Worm (Caenorhabditis elegans) whole organism, mixed stage, embryonic: ENCODE measurements around the gene F55C5.17.
A peak's percentile ranks its signal among the peaks of the same experiment; 100 is the strongest.

Experiments
- M03D4.4 ChIP-seq: sonication (generic microtip); optimal IDR thresholded peaks from 2 replicates; lab custom pipeline; 2017; ENCODE audit warnings: mild to moderate bottlenecking, missing genetic modification characterization, missing compliant biosample characterization
- blmp-1 ChIP-seq: fragments of 150-350 bp; optimal IDR thresholded peaks from 2 replicates; lab custom pipeline; 2014; ENCODE audit warnings: missing biosample characterization, missing genetic modification characterization
- ceh-39 ChIP-seq: fragments of 150-350 bp; optimal IDR thresholded peaks from 2 replicates; lab custom pipeline; 2014; ENCODE audit warnings: missing biosample characterization, missing genetic modification characterization
- ceh-43 ChIP-seq: fragments of 200-800 bp; sonication (Bioruptor generic); optimal IDR thresholded peaks from 2 replicates; lab custom pipeline; 2018; ENCODE audit warnings: mild to moderate bottlenecking, missing genetic modification characterization, moderate library complexity, missing compliant biosample characterization
- ces-1 ChIP-seq: fragments of 150-350 bp; optimal IDR thresholded peaks from 2 replicates; lab custom pipeline; 2014; ENCODE audit warnings: missing biosample characterization, missing genetic modification reagents, missing genetic modification characterization
- drap-1 ChIP-seq: fragments of 200-800 bp; sonication (Bioruptor generic); optimal IDR thresholded peaks from 3 replicates; lab custom pipeline; 2018; ENCODE audit warnings: mild to moderate bottlenecking, missing genetic modification characterization, missing compliant biosample characterization
- elt-1 ChIP-seq: sonication (generic microtip); optimal IDR thresholded peaks from 2 replicates; lab custom pipeline; 2017; ENCODE audit warnings: missing genetic modification characterization, mild to moderate bottlenecking, missing compliant biosample characterization, antibody characterized with exemption, moderate library complexity, borderline replicate concordance; ENCODE audit not compliant: insufficient read depth
- elt-3 ChIP-seq: fragments of 150-350 bp; optimal IDR thresholded peaks from 2 replicates; lab custom pipeline; 2014; ENCODE audit warnings: missing biosample characterization, missing genetic modification characterization
- ham-2 ChIP-seq: fragments of 200-800 bp; sonication (Bioruptor generic); optimal IDR thresholded peaks from 2 replicates; lab custom pipeline; 2018; ENCODE audit warnings: mild to moderate bottlenecking, missing genetic modification characterization, missing compliant biosample characterization
- hlh-1 ChIP-seq: fragments of 150-350 bp; optimal IDR thresholded peaks from 2 replicates; lab custom pipeline; 2014; ENCODE audit warnings: missing biosample characterization, missing genetic modification reagents, missing genetic modification characterization
- lin-13 ChIP-seq: fragments of 150-350 bp; optimal IDR thresholded peaks from 2 replicates; lab custom pipeline; 2014; ENCODE audit warnings: missing biosample characterization, missing genetic modification characterization
- lsy-2 ChIP-seq: fragments of 150-350 bp; optimal IDR thresholded peaks from 2 replicates; lab custom pipeline; 2014; ENCODE audit warnings: missing biosample characterization, missing genetic modification characterization
- mab-5 ChIP-seq: fragments of 150-350 bp; optimal IDR thresholded peaks from 2 replicates; lab custom pipeline; 2014; ENCODE audit warnings: missing biosample characterization, missing genetic modification characterization
- mep-1 ChIP-seq: fragments of 150-350 bp; optimal IDR thresholded peaks from 2 replicates; lab custom pipeline; 2017; ENCODE audit warnings: missing biosample characterization, missing genetic modification reagents, missing genetic modification characterization, inconsistent platforms
- mls-2 ChIP-seq: sonication (generic microtip); optimal IDR thresholded peaks from 2 replicates; lab custom pipeline; 2016; ENCODE audit warnings: mild to moderate bottlenecking, missing genetic modification characterization, moderate library complexity, missing compliant biosample characterization
- nhr-12 ChIP-seq: fragments of 150-350 bp; optimal IDR thresholded peaks from 2 replicates; lab custom pipeline; 2014; ENCODE audit warnings: missing biosample characterization, missing genetic modification characterization
- nhr-2 ChIP-seq: fragments of 150-350 bp; optimal IDR thresholded peaks from 2 replicates; lab custom pipeline; 2014; ENCODE audit warnings: missing biosample characterization, missing genetic modification characterization
- nhr-28 ChIP-seq: fragments of 150-350 bp; optimal IDR thresholded peaks from 2 replicates; lab custom pipeline; 2014; ENCODE audit warnings: missing biosample characterization, missing genetic modification characterization
- nhr-76 ChIP-seq: sonication (generic microtip); optimal IDR thresholded peaks from 2 replicates; lab custom pipeline; 2017; ENCODE audit warnings: missing biosample characterization, missing genetic modification characterization
- pha-4 ChIP-seq: fragments of 150-350 bp; optimal IDR thresholded peaks from 2 replicates; lab custom pipeline; 2018; ENCODE audit warnings: missing biosample characterization, missing genetic modification reagents, missing genetic modification characterization
- sem-2 ChIP-seq: fragments of 200-800 bp; sonication (Bioruptor generic); optimal IDR thresholded peaks from 2 replicates; lab custom pipeline; 2018; ENCODE audit warnings: mild to moderate bottlenecking, missing genetic modification characterization, missing compliant biosample characterization
- snpc-4 ChIP-seq: fragments of 150-350 bp; optimal IDR thresholded peaks from 2 replicates; lab custom pipeline; 2014; ENCODE audit warnings: missing biosample characterization, missing genetic modification characterization
- sptf-1 ChIP-seq: sonication (generic microtip); optimal IDR thresholded peaks from 2 replicates; lab custom pipeline; 2017; ENCODE audit warnings: mild to moderate bottlenecking, missing genetic modification characterization, moderate library complexity, missing compliant biosample characterization
- tbx-8 ChIP-seq: fragments of 200-800 bp; sonication (Bioruptor generic); optimal IDR thresholded peaks from 2 replicates; lab custom pipeline; 2018; ENCODE audit warnings: mild to moderate bottlenecking, missing genetic modification characterization, moderate library complexity, missing compliant biosample characterization
- unc-120 ChIP-seq: sonication (generic microtip); optimal IDR thresholded peaks from 2 replicates; lab custom pipeline; 2017; ENCODE audit warnings: missing genetic modification characterization, missing compliant biosample characterization; ENCODE audit not compliant: poor library complexity, severe bottlenecking
- unc-39 ChIP-seq: fragments of 150-350 bp; optimal IDR thresholded peaks from 2 replicates; lab custom pipeline; 2014; ENCODE audit warnings: missing biosample characterization, missing genetic modification characterization
- unc-62 ChIP-seq: fragments of 150-350 bp; optimal IDR thresholded peaks from 2 replicates; lab custom pipeline; 2014; ENCODE audit warnings: missing biosample characterization, missing genetic modification reagents, missing genetic modification characterization
- ztf-11 ChIP-seq: fragments of 150-350 bp; optimal IDR thresholded peaks from 2 replicates; lab custom pipeline; 2014; ENCODE audit warnings: missing biosample characterization, missing genetic modification characterization

F55C5.17 gene

DNA sequence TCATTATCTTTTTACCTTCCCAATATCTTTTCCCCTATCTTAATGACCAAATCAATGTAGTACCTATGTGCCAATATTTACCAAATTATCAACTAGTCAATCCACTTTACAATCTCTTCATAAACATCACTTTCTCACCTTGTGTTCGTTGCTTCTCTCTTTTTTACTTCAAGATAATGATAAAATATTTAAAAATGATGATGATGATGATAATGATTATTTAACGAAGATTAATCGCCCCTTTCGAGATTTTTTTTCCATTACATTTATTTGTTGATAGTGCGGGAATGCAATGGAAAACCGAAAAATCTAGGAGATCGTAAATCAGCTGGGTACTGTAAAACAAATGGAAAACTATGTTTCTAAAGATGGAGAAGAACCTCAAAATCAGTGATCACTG lies 8.2 kb upstream of the F55C5.17 start:
- TF ChIP-seq lsy-2 (tag; lab: Kevin White, UChicago) = no peak
- TF ChIP-seq mls-2 (tag; lab: Kevin White, UChicago) = no peak
- TF ChIP-seq blmp-1 = no peak
- no peak for TF ChIP-seq sptf-1 (tag; lab: Kevin White, UChicago)
- no peak for TF ChIP-seq nhr-2 (tag; lab: Kevin White, UChicago)

DNA sequence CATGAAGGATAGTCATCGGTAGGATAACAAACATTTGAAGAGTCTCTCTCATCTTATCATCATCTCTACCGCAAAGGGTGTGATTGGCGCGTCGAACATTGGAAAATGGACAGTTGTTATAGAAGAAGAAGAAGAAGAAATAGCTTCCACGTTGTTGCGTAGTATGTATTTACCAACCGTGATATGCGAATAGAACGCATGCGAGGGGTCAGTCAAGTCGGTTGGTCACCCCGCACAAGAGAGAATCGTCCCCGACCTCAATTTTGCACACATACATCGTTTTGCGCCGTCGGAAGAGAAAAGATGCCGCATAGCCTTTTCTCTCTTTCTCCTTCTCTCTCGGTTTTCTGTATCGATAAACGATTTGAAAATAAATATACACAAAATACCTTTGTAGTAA lies 7.3 kb upstream of the F55C5.17 start:
- TF ChIP-seq pha-4 (tag; lab: Kevin White, UChicago) (peak; percentile 8), nhr-28 (tag; lab: Kevin White, UChicago) (no peak), elt-1 (tag; lab: Kevin White, UChicago) (peak; percentile 49), ham-2 (GFP tag; lab: Kevin White, UChicago) (peak; percentile 30)
- TF ChIP-seq, all 35 proteins: peak for 3

DNA sequence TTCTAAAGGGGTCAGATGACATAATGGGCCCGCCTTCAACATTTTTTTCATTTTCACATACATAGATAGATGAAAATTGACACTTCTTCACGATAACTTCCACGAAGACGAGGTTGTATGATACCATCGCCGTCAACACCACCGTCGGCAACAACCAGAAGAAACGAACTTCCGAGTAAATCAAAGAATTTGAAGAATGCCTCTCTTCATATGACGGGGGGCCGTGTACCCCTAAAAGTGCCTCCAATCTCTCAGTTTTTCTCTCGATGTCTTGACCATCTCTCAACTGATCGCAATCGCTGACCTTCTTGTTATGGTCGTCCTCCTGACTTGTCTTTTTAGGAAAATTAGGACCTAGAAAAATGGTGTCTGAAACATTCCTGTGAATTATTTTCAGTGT lies 6.8 kb upstream of the F55C5.17 start:
- TF ChIP-seq sem-2 (no peak), nhr-12 (tag; lab: Kevin White, UChicago) (no peak), tbx-8 (GFP tag; lab: Kevin White, UChicago) (no peak), unc-39 (tag; lab: Kevin White, UChicago) (no peak), mab-5 (tag; lab: Kevin White, UChicago) (no peak), mls-2 (tag; lab: Kevin White, UChicago) (no peak), hlh-1 (no peak), snpc-4 (tag; lab: Kevin White, UChicago) (no peak), M03D4.4 (no peak), ceh-43 (GFP tag; lab: Kevin White, UChicago) (no peak), mep-1 (tag; lab: Kevin White, UChicago) (no peak), lin-13 (tag; lab: Kevin White, UChicago) (no peak), ceh-39 (no peak), sptf-1 (tag; lab: Kevin White, UChicago) (no peak), blmp-1 (no peak)
- TF ChIP-seq, all 35 proteins: peak for 0

DNA sequence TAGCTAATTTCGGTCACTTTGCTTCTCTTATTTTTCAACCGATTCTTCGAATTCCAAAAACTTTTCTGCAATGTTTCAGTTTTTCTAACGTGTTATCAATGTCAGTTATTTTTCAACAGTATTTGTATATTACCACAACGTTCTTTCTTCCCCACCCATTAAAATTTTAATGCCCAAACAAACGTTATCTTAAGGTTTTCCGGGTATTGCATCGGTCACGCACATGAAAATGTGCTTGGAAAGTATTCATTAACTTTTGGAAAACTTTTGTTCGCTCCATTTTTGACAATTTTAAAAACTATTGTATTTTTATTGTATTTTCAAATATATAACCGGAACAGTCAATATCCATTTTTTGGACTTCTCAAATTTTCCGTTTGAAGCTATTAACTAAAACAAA lies 6.2 kb upstream of the F55C5.17 start:
- no peak for TF ChIP-seq ham-2 (GFP tag; lab: Kevin White, UChicago)
- TF ChIP-seq M03D4.4 = no peak
- no peak for TF ChIP-seq snpc-4 (tag; lab: Kevin White, UChicago)
- TF ChIP-seq drap-1 (GFP tag; lab: Kevin White, UChicago) = no peak
- no peak for TF ChIP-seq sem-2
- no peak for TF ChIP-seq ceh-39
- no peak for TF ChIP-seq hlh-1
- TF ChIP-seq unc-39 (tag; lab: Kevin White, UChicago) = no peak
- TF ChIP-seq tbx-8 (GFP tag; lab: Kevin White, UChicago) = no peak
- no peak for TF ChIP-seq pha-4 (tag; lab: Kevin White, UChicago)
- TF ChIP-seq elt-3 (tag; lab: Kevin White, UChicago) = no peak
- TF ChIP-seq nhr-2 (tag; lab: Kevin White, UChicago) = no peak
- no peak for TF ChIP-seq nhr-76 (tag; lab: Kevin White, UChicago)
- no peak for TF ChIP-seq unc-120 (tag; lab: Kevin White, UChicago)
- no peak for TF ChIP-seq nhr-28 (tag; lab: Kevin White, UChicago)
- TF ChIP-seq ces-1 (GFP tag; lab: Kevin White, UChicago) = no peak
- no peak for TF ChIP-seq sptf-1 (tag; lab: Kevin White, UChicago)
- TF ChIP-seq unc-62 (GFP tag; lab: Kevin White, UChicago) = no peak

DNA sequence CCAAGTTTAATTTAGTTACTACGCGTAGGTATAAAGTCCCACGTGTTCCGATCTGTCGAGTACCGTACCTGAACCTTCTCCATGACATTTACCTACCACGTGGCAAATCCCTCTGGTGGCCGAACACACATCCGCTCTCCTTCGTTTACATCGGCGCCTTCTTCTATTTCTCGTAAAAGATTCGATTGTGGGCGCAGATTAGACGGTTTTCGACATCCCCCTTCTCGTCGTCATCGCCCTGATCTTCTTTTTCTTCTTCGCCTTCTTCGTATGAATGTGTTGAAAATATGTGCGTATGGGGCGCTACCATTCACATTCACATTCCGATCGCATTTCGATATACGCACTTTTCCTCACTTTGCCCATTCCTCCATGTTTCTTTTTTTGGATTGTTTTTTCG lies 5.5 kb upstream of the F55C5.17 start:
- TF ChIP-seq lsy-2 (tag; lab: Kevin White, UChicago) (no peak), elt-1 (tag; lab: Kevin White, UChicago) (peak; percentile 46), mab-5 (tag; lab: Kevin White, UChicago) (no peak), ztf-11 (tag; lab: Kevin White, UChicago) (no peak), ham-2 (GFP tag; lab: Kevin White, UChicago) (no peak), nhr-12 (tag; lab: Kevin White, UChicago) (no peak)

DNA sequence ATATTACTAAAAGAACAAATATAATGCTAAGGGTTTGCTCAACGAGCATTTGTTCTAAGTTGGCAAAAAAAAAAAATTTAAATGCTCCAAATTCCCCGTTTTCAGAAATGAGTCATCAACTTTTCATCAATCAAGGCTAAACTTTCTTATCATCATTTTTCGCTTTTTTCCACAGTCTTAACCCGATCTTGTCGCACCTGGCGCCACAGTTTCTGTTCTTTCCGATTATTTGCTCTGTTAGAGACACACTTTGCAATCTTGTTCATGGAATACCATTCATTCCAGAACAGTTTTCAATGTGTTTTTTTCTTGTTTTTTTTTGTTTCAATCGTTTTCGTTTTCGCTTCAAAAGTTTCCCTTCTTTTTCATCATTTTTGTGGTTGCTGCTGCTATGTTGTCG lies 4.2 kb upstream of the F55C5.17 start:
- no peak for TF ChIP-seq nhr-76 (tag; lab: Kevin White, UChicago)
